Worm (Caenorhabditis elegans) whole organism, mixed stage, embryonic: ENCODE results near the gene eif-2D.

Source experiments
- blmp-1 ChIP-seq: fragments of 150-350 bp; optimal IDR thresholded peaks from 2 replicates; lab custom pipeline; 2014; ENCODE audit warnings: missing biosample characterization, missing genetic modification characterization
- ceh-39 ChIP-seq: fragments of 150-350 bp; optimal IDR thresholded peaks from 2 replicates; lab custom pipeline; 2014; ENCODE audit warnings: missing biosample characterization, missing genetic modification characterization
- ceh-43 ChIP-seq: fragments of 200-800 bp; sonication (Bioruptor generic); optimal IDR thresholded peaks from 2 replicates; lab custom pipeline; 2018; ENCODE audit warnings: mild to moderate bottlenecking, missing genetic modification characterization, moderate library complexity, missing compliant biosample characterization
- ceh-83 ChIP-seq: fragments of 200-800 bp; sonication (Bioruptor generic); optimal IDR thresholded peaks from 2 replicates; lab custom pipeline; 2018; ENCODE audit warnings: mild to moderate bottlenecking, missing genetic modification characterization, missing compliant biosample characterization
- ces-1 ChIP-seq: fragments of 150-350 bp; optimal IDR thresholded peaks from 2 replicates; lab custom pipeline; 2014; ENCODE audit warnings: missing biosample characterization, missing genetic modification reagents, missing genetic modification characterization
- cnd-1 ChIP-seq: fragments of 200-800 bp; sonication (Bioruptor generic); optimal IDR thresholded peaks from 2 replicates; lab custom pipeline; 2018; ENCODE audit warnings: mild to moderate bottlenecking, missing genetic modification characterization, missing compliant biosample characterization
- drap-1 ChIP-seq: fragments of 200-800 bp; sonication (Bioruptor generic); optimal IDR thresholded peaks from 3 replicates; lab custom pipeline; 2018; ENCODE audit warnings: mild to moderate bottlenecking, missing genetic modification characterization, missing compliant biosample characterization
- elt-1 ChIP-seq: sonication (generic microtip); optimal IDR thresholded peaks from 2 replicates; lab custom pipeline; 2017; ENCODE audit warnings: missing genetic modification characterization, mild to moderate bottlenecking, missing compliant biosample characterization, antibody characterized with exemption, moderate library complexity, borderline replicate concordance; ENCODE audit not compliant: insufficient read depth
- elt-3 ChIP-seq: fragments of 150-350 bp; optimal IDR thresholded peaks from 2 replicates; lab custom pipeline; 2014; ENCODE audit warnings: missing biosample characterization, missing genetic modification characterization
- flh-1 ChIP-seq: fragments of 200-800 bp; sonication (Bioruptor generic); optimal IDR thresholded peaks from 2 replicates; lab custom pipeline; 2018; ENCODE audit warnings: mild to moderate bottlenecking, missing genetic modification characterization, moderate library complexity, missing compliant biosample characterization
- ham-2 ChIP-seq: fragments of 200-800 bp; sonication (Bioruptor generic); optimal IDR thresholded peaks from 2 replicates; lab custom pipeline; 2018; ENCODE audit warnings: mild to moderate bottlenecking, missing genetic modification characterization, missing compliant biosample characterization
- hlh-1 ChIP-seq: fragments of 150-350 bp; optimal IDR thresholded peaks from 2 replicates; lab custom pipeline; 2014; ENCODE audit warnings: missing biosample characterization, missing genetic modification reagents, missing genetic modification characterization
- lin-13 ChIP-seq: fragments of 150-350 bp; optimal IDR thresholded peaks from 2 replicates; lab custom pipeline; 2014; ENCODE audit warnings: missing biosample characterization, missing genetic modification characterization
- mab-5 ChIP-seq: fragments of 150-350 bp; optimal IDR thresholded peaks from 2 replicates; lab custom pipeline; 2014; ENCODE audit warnings: missing biosample characterization, missing genetic modification characterization
- mep-1 ChIP-seq: fragments of 150-350 bp; optimal IDR thresholded peaks from 2 replicates; lab custom pipeline; 2017; ENCODE audit warnings: missing biosample characterization, missing genetic modification reagents, missing genetic modification characterization, inconsistent platforms
- nhr-12 ChIP-seq: fragments of 150-350 bp; optimal IDR thresholded peaks from 2 replicates; lab custom pipeline; 2014; ENCODE audit warnings: missing biosample characterization, missing genetic modification characterization
- nhr-2 ChIP-seq: fragments of 150-350 bp; optimal IDR thresholded peaks from 2 replicates; lab custom pipeline; 2014; ENCODE audit warnings: missing biosample characterization, missing genetic modification characterization
- nhr-237 ChIP-seq: fragments of 150-350 bp; optimal IDR thresholded peaks from 2 replicates; lab custom pipeline; 2014; ENCODE audit warnings: missing biosample characterization, missing genetic modification characterization
- nhr-28 ChIP-seq: fragments of 150-350 bp; optimal IDR thresholded peaks from 2 replicates; lab custom pipeline; 2014; ENCODE audit warnings: missing biosample characterization, missing genetic modification characterization
- nhr-76 ChIP-seq: sonication (generic microtip); optimal IDR thresholded peaks from 2 replicates; lab custom pipeline; 2017; ENCODE audit warnings: missing biosample characterization, missing genetic modification characterization
- sem-2 ChIP-seq: fragments of 200-800 bp; sonication (Bioruptor generic); optimal IDR thresholded peaks from 2 replicates; lab custom pipeline; 2018; ENCODE audit warnings: mild to moderate bottlenecking, missing genetic modification characterization, missing compliant biosample characterization
- snpc-4 ChIP-seq: fragments of 150-350 bp; optimal IDR thresholded peaks from 2 replicates; lab custom pipeline; 2014; ENCODE audit warnings: missing biosample characterization, missing genetic modification characterization
- sptf-1 ChIP-seq: sonication (generic microtip); optimal IDR thresholded peaks from 2 replicates; lab custom pipeline; 2017; ENCODE audit warnings: mild to moderate bottlenecking, missing genetic modification characterization, moderate library complexity, missing compliant biosample characterization
- tbx-8 ChIP-seq: fragments of 200-800 bp; sonication (Bioruptor generic); optimal IDR thresholded peaks from 2 replicates; lab custom pipeline; 2018; ENCODE audit warnings: mild to moderate bottlenecking, missing genetic modification characterization, moderate library complexity, missing compliant biosample characterization
- unc-120 ChIP-seq: sonication (generic microtip); optimal IDR thresholded peaks from 2 replicates; lab custom pipeline; 2017; ENCODE audit warnings: missing genetic modification characterization, missing compliant biosample characterization; ENCODE audit not compliant: poor library complexity, severe bottlenecking
- unc-39 ChIP-seq: fragments of 150-350 bp; optimal IDR thresholded peaks from 2 replicates; lab custom pipeline; 2014; ENCODE audit warnings: missing biosample characterization, missing genetic modification characterization
- unc-62 ChIP-seq: fragments of 150-350 bp; optimal IDR thresholded peaks from 2 replicates; lab custom pipeline; 2014; ENCODE audit warnings: missing biosample characterization, missing genetic modification reagents, missing genetic modification characterization
- zip-8 ChIP-seq: fragments of 150-350 bp; optimal IDR thresholded peaks from 2 replicates; lab custom pipeline; 2014; ENCODE audit warnings: missing biosample characterization, missing genetic modification characterization
- ztf-11 ChIP-seq: fragments of 150-350 bp; optimal IDR thresholded peaks from 2 replicates; lab custom pipeline; 2014; ENCODE audit warnings: missing biosample characterization, missing genetic modification characterization

Gene eif-2D

DNA sequence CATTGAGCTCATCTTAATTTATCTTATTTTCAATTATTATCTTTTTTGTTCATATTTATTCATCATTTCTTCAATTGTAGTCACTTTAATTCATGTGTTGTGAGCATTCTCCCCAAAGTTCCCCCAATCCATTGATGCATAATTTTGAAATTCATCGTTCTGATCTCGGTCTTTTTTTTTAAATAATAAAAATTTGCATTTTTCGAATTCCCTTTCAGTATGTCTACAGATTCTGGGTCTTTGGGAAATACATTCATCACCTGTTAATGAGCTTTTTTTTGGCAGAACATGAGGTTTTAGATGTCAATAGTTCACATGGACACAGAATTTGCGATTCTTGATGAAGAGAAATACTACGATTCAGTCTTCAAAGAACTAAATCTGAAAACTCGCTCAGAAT, 28.3 kb downstream of the eif-2D start, which contains the start of gene damt-1:
Gene damt-1, plus strand, starts transcription at position 301 of the 400 bp plus-strand sequence.
- TF ChIP-seq cnd-1 (no peak), lin-13 (tag; lab: Kevin White, UChicago) (no peak), zip-8 (tag; lab: Kevin White, UChicago) (no peak), elt-3 (tag; lab: Kevin White, UChicago) (no peak), ceh-43 (no peak), unc-39 (tag; lab: Kevin White, UChicago) (no peak), ham-2 (no peak), tbx-8 (GFP tag; lab: Kevin White, UChicago) (no peak), ceh-83 (GFP tag; lab: Kevin White, UChicago) (no peak), unc-62 (no peak), nhr-237 (tag; lab: Kevin White, UChicago) (no peak)

ce11 chrII:5725094-5725493, 33.6 kb downstream of the eif-2D start:
- TF ChIP-seq ces-1 (GFP tag; lab: Kevin White, UChicago) = peak; percentile 63
- no peak for TF ChIP-seq tbx-8 (GFP tag; lab: Kevin White, UChicago)
- TF ChIP-seq drap-1 (GFP tag; lab: Kevin White, UChicago) = no peak
- no peak for TF ChIP-seq ham-2
- TF ChIP-seq mep-1 (tag; lab: Kevin White, UChicago) = peak; percentile 25

- TF ChIP-seq mab-5 (tag; lab: Kevin White, UChicago) = no peak
- TF ChIP-seq ces-1 (GFP tag; lab: Kevin White, UChicago) = peak; percentile 72
These were observed 36.2 kb downstream of the eif-2D start, which contains the start of gene rab-3 for ce11 chrII:5727707-5728106. rab-3 (minus strand) TSS chrII:5727853.

ce11 chrII:5730343-5731083, 39.0 kb downstream of the eif-2D start, which contains the start of the genes C18A3.7 and C18A3.11:
C18A3.7 (minus strand) TSS chrII:5730443.
C18A3.11 (plus strand) TSS chrII:5731033.
- TF ChIP-seq snpc-4 (tag; lab: Kevin White, UChicago) (no peak), ztf-11 (tag; lab: Kevin White, UChicago) (no peak), mep-1 (tag; lab: Kevin White, UChicago) (no peak), sptf-1 (no peak), unc-120 (tag; lab: Kevin White, UChicago) (no peak), ceh-39 (no peak), ham-2 (no peak), nhr-237 (tag; lab: Kevin White, UChicago) (no peak), drap-1 (GFP tag; lab: Kevin White, UChicago) (no peak), nhr-28 (no peak), tbx-8 (GFP tag; lab: Kevin White, UChicago) (no peak), elt-1 (tag; lab: Kevin White, UChicago) (no peak), sem-2 (GFP tag; lab: Kevin White, UChicago) (no peak), nhr-2 (tag; lab: Kevin White, UChicago) (no peak), hlh-1 (tag; lab: Kevin White, UChicago) (no peak), blmp-1 (tag; lab: Kevin White, UChicago) (no peak), nhr-12 (no peak), ceh-83 (GFP tag; lab: Kevin White, UChicago) (no peak), flh-1 (GFP tag; lab: Kevin White, UChicago) (no peak)

ce11 chrII:5734883-5735282, 43.4 kb downstream of the eif-2D start:
- TF ChIP-seq nhr-76 (tag; lab: Kevin White, UChicago) (no peak), ceh-43 (no peak), nhr-2 (tag; lab: Kevin White, UChicago) (peak; percentile 52), zip-8 (tag; lab: Kevin White, UChicago) (peak; percentile 92), unc-62 (peak; percentile 69)

ce11 chrII:5735744-5736143, 44.2 kb downstream of the eif-2D start:
- TF ChIP-seq elt-1 (tag; lab: Kevin White, UChicago) = peak; percentile 61
- TF ChIP-seq sptf-1 = no peak
- TF ChIP-seq nhr-12 = no peak
- peak; percentile 78 for TF ChIP-seq nhr-2 (tag; lab: Kevin White, UChicago)
